Comparison of ENCODE assay signal across 1 fruit fly cellular context in the genomic region with DNA sequence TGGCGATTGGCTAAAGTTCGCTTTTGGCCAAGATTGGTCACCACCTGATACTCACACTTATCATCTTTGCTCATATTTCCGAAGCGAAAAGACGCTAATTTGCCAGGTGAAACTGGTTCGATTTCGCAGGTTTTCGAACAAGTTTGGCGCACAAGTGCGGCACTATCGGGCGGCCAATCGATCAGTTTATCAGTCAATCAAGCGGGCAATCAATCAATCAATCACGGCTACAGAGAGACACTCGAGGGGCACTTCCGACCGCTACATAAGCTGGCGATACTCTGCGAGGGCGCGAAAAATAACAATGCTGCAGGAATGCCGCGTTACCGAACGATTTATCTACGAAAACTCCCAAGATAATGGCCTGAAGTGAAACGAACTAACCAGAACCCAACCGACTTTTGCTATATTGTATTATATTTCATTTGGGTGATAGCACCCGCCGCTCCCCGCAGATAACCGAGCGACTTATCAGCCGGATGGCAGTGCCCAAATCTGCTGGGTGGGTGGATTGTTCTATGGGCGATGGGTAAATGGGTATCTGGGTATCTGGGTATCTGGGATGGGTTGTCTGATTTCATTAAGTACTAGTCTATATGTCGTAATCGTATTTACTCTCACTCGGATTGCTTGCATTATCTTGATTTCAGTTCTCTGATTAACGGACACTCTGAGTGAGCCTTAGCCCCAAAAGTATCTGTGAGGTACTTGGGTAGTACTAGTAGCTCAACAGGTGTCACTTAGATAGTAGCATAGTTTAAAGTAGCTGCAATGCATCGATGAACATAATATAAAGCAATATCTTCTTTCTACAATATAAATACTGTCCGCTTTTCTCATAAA.
TF ChIP-seq lines count a peak whose summit lies in the region.

No protein-coding gene starts in this region.

TF ChIP-seq in whole organism, embryonic, 481 proteins besides CTCF, POLR2A, EP300 and RAD21 (continued from another document):
- TF ChIP-seq aop (GFP tag; IDR thresholded peaks at IDR 0.05; lab: Robert Waterston, UW): no peak
- TF ChIP-seq Lim3 (GFP tag; IDR thresholded peaks at IDR 0.05; lab: Robert Waterston, UW): peak; percentile 72; the same call in 1 of the 2 replicates
- TF ChIP-seq Fer2 (tag; optimal IDR thresholded peaks at IDR 0.05; lab: Kevin White, UChicago): no peak
- peak; percentile 31 for TF ChIP-seq Hey (tag; optimal IDR thresholded peaks at IDR 0.05; lab: Kevin White, UChicago)
- no peak for TF ChIP-seq toy (GFP tag; IDR thresholded peaks at IDR 0.05; lab: Robert Waterston, UW)
- TF ChIP-seq Fer1 (GFP tag; optimal IDR thresholded peaks at IDR 0.05; lab: Kevin White, UChicago): peak; percentile 29
- no peak for TF ChIP-seq abd-A (tag; optimal IDR thresholded peaks at IDR 0.05; lab: Kevin White, UChicago)
- TF ChIP-seq org-1 (GFP tag; optimal IDR thresholded peaks at IDR 0.05; lab: Kevin White, UChicago): no peak
- no peak for TF ChIP-seq CG6813 (GFP tag; optimal IDR thresholded peaks at IDR 0.05; lab: Kevin White, UChicago)
- no peak for TF ChIP-seq CG16779 (GFP tag; IDR thresholded peaks at IDR 0.05; lab: Robert Waterston, UW)
- TF ChIP-seq Med (GFP tag; lab: Kevin White, UChicago): peak; percentile 21
- TF ChIP-seq chinmo (GFP tag; IDR thresholded peaks at IDR 0.05; lab: Robert Waterston, UW; ENCODE audit: partially characterized antibody): peak; percentile 35; the same call in 1 of the 4 replicates
- TF ChIP-seq grn (GFP tag; optimal IDR thresholded peaks at IDR 0.05; lab: Kevin White, UChicago): peak; percentile 99
- peak; percentile 74 for TF ChIP-seq CG34376 (GFP tag; optimal IDR thresholded peaks at IDR 0.05; lab: Kevin White, UChicago)
- peak; percentile 0 for TF ChIP-seq CrebB (tag; optimal IDR thresholded peaks at IDR 0.05; lab: Kevin White, UChicago)
- peak; percentile 82 for TF ChIP-seq exex (tag; optimal IDR thresholded peaks at IDR 0.05; lab: Kevin White, UChicago)
- peak; percentile 74 for TF ChIP-seq sug (tag; optimal IDR thresholded peaks at IDR 0.05; lab: Kevin White, UChicago)
- peak; percentile 45 for TF ChIP-seq HmgZ (tag; optimal IDR thresholded peaks at IDR 0.05; lab: Kevin White, UChicago)
- TF ChIP-seq CG8281 (tag; optimal IDR thresholded peaks at IDR 0.05; lab: Kevin White, UChicago): peak; percentile 97
- TF ChIP-seq mirr (GFP tag; optimal IDR thresholded peaks at IDR 0.05; lab: Kevin White, UChicago): peak; percentile 85
